Fruit fly (Drosophila melanogaster): ENCODE data around the gene CG16782.
A peak's percentile ranks its signal among the peaks of the same experiment; 100 is the strongest.

CG16782 gene

dm6 chrX:3482119-3483014 is 22.3 kb upstream of the CG16782 start, which contains the start of the genes CG10804 and CG10802:
TSS of gene CG10804 (minus strand) at chrX:3482322.
TSS of gene CG10802 (plus strand) at chrX:3482965.
- TF ChIP-seq chif (GFP tag; optimal IDR thresholded peaks at IDR 0.05) (peak; percentile 69 to 80), CG5953 (GFP tag; IDR thresholded peaks at IDR 0.05) (no peak), bigmax (GFP tag; optimal IDR thresholded peaks at IDR 0.05) (no peak), sna (GFP tag; IDR thresholded peaks at IDR 0.05; ENCODE audit: partially characterized antibody) (peak; percentile 74), CG6175 (GFP tag; IDR thresholded peaks at IDR 0.05) (no peak), CG42726 (GFP tag; IDR thresholded peaks at IDR 0.05; ENCODE audit: partially characterized antibody) (no peak), pfk (GFP tag; optimal IDR thresholded peaks at IDR 0.05) (no peak), CG9932 (GFP tag; IDR thresholded peaks at IDR 0.05) (peak; percentile 91), gem (tag; optimal IDR thresholded peaks at IDR 0.05) (peak; percentile 84), chinmo (GFP tag; IDR thresholded peaks at IDR 0.05; ENCODE audit: partially characterized antibody) (no peak), Nf-YC (tag; optimal IDR thresholded peaks at IDR 0.05) (peak; percentile 62), CG6689 (GFP tag; IDR thresholded peaks at IDR 0.05) (peak; percentile 87), HLH4C (GFP tag; IDR thresholded peaks at IDR 0.05; ENCODE audit: partially characterized antibody) (peak; percentile 73), nerfin-2 (GFP tag; IDR thresholded peaks at IDR 0.05; ENCODE audit: partially characterized antibody) (0 out of 2 replicates have a peak, but pooled peaks have one; percentile 34), ind (GFP tag; optimal IDR thresholded peaks at IDR 0.05) (peak; percentile 85), Rx (GFP tag; IDR thresholded peaks at IDR 0.05) (peak; percentile 85), Adf1 (GFP tag; IDR thresholded peaks at IDR 0.05) (0 out of 2 replicates have a peak, but pooled peaks have one; percentile 36), exex (tag; optimal IDR thresholded peaks at IDR 0.05) (peak; percentile 38), Sin3A (optimal IDR thresholded peaks at IDR 0.05) (peak; percentile 34), cwo (GFP tag; optimal IDR thresholded peaks at IDR 0.05) (peak; percentile 24), CG15073 (GFP tag; optimal IDR thresholded peaks at IDR 0.05) (peak; percentile 33), CG32772 (GFP tag; IDR thresholded peaks at IDR 0.05) (peak; percentile 87), Bgb (GFP tag; IDR thresholded peaks at IDR 0.05; ENCODE audit: partially characterized antibody) (peak; percentile 62), CG12104 (GFP tag; optimal IDR thresholded peaks at IDR 0.05) (peak; percentile 37), gcm2 (GFP tag; optimal IDR thresholded peaks at IDR 0.05) (peak; percentile 26), insv (GFP tag; optimal IDR thresholded peaks at IDR 0.05) (peak in 1 of 2 experiments; percentile 86), ATbp (GFP tag; optimal IDR thresholded peaks at IDR 0.05) (no peak), HHEX (GFP tag; optimal IDR thresholded peaks at IDR 0.05) (peak; percentile 52), CG9609 (GFP tag; optimal IDR thresholded peaks at IDR 0.05) (peak; percentile 79), dmrt99B (tag; optimal IDR thresholded peaks at IDR 0.05) (no peak), Lpt (GFP tag; optimal IDR thresholded peaks at IDR 0.05) (no peak), sd (tag; optimal IDR thresholded peaks at IDR 0.05) (peak; percentile 48), sisA (GFP tag; IDR thresholded peaks at IDR 0.05) (peak; percentile 84), Oaz (GFP tag; IDR thresholded peaks at IDR 0.05) (peak; percentile 68), CG11093 (GFP tag; IDR thresholded peaks at IDR 0.05) (peak; percentile 80), ci (GFP tag; IDR thresholded peaks at IDR 0.05) (peak; percentile 55), yki (optimal IDR thresholded peaks at IDR 0.05) (no peak), CG32767 (GFP tag; IDR thresholded peaks at IDR 0.05) (no peak; the same call in 1 of the 2 replicates), CG12071 (GFP tag; optimal IDR thresholded peaks at IDR 0.05) (no peak), CG4328 (GFP tag; optimal IDR thresholded peaks at IDR 0.05) (no peak), CG7271 (tag; optimal IDR thresholded peaks at IDR 0.05) (no peak), tx (GFP tag; optimal IDR thresholded peaks at IDR 0.05) (peak; percentile 81), CG2199 (GFP tag; IDR thresholded peaks at IDR 0.05) (0 out of 3 replicates have a peak, but pooled peaks have one; percentile 37), CG18011 (GFP tag; optimal IDR thresholded peaks at IDR 0.05) (peak; percentile 45), sqz (GFP tag; optimal IDR thresholded peaks at IDR 0.05) (peak; percentile 22), Antp (GFP tag; optimal IDR thresholded peaks at IDR 0.05) (peak; percentile 85), CG8924 (tag; optimal IDR thresholded peaks at IDR 0.05) (peak; percentile 63), jing (GFP tag; optimal IDR thresholded peaks at IDR 0.05) (peak; percentile 3), mam (GFP tag; optimal IDR thresholded peaks at IDR 0.05) (peak; percentile 90)
